Worm (Caenorhabditis elegans) whole organism, young adult: ENCODE measurements around the gene K09F6.6.
"Not testable (repeated sequence)": the region's sequence is repeated elsewhere in the genome, so short reads cannot be mapped to it uniquely, and the experiment has no call there.

Experiments
- Y79H2A.3 ChIP-seq: fragments of 200-800 bp; sonication (Bioruptor generic); conservative IDR thresholded peaks from 2 replicates; pipeline ENCODE4 v1.3.6; 2022; ENCODE audit warnings: missing genetic modification reagents, missing genetic modification characterization, missing compliant biosample characterization
- attf-6 ChIP-seq: fragments of 200-800 bp; sonication (Bioruptor generic); IDR thresholded peaks from 2 replicates; pipeline ENCODE4 v1.3.6; 2022; ENCODE audit warnings: missing genetic modification reagents, missing genetic modification characterization, missing compliant biosample characterization
- ccch-3 ChIP-seq: fragments of 200-800 bp; sonication (Bioruptor generic); optimal IDR thresholded peaks from 2 replicates; lab custom pipeline; 2018; ENCODE audit warnings: mild to moderate bottlenecking, missing genetic modification characterization, missing compliant biosample characterization
- cebp-1 ChIP-seq, 2 experiments: fragments of 200-800 bp in 1 of 2; sonication (Bioruptor generic) in 1 of 2; sonication (generic microtip) in 1 of 2; IDR thresholded peaks in 1 of 2; optimal IDR thresholded peaks in 1 of 2; 2 replicates each; pipeline versions ENCODE4 v1.3.6 to Lab custom; 2017 to 2022; ENCODE audit warnings: missing compliant biosample characterization in 2 of 2, missing genetic modification characterization in 2 of 2, mild to moderate bottlenecking in 1 of 2, missing genetic modification reagents in 1 of 2, moderate library complexity in 1 of 2
- cebp-2 ChIP-seq: fragments of 200-800 bp; sonication (Bioruptor generic); IDR thresholded peaks from 2 replicates; pipeline ENCODE4 v1.3.6; 2022; ENCODE audit warnings: missing genetic modification characterization, missing compliant biosample characterization
- ceh-40 ChIP-seq: fragments of 200-800 bp; sonication (Bioruptor generic); IDR thresholded peaks from 2 replicates; pipeline ENCODE4 v1.3.6; 2022; ENCODE audit warnings: missing genetic modification characterization, missing compliant biosample characterization
- ceh-79 ChIP-seq: sonication (generic microtip); optimal IDR thresholded peaks from 2 replicates; lab custom pipeline; 2017; ENCODE audit warnings: mild to moderate bottlenecking, missing genetic modification characterization, missing compliant biosample characterization
- dpl-1 ChIP-seq: fragments of 150-350 bp; optimal IDR thresholded peaks from 2 replicates; lab custom pipeline; 2014; ENCODE audit warnings: missing biosample characterization, missing genetic modification reagents, missing genetic modification characterization
- ekl-4 ChIP-seq: fragments of 200-800 bp; sonication (Bioruptor generic); IDR thresholded peaks from 2 replicates; pipeline ENCODE4 v1.3.6; 2022; ENCODE audit warnings: missing genetic modification reagents, missing genetic modification characterization, missing compliant biosample characterization
- hrde-1 ChIP-seq: sonication (generic microtip); optimal IDR thresholded peaks from 2 replicates; lab custom pipeline; 2016; ENCODE audit warnings: missing genetic modification characterization, mild to moderate bottlenecking, missing compliant biosample characterization, moderate library complexity, missing genotype, missing genetic modification reagents, borderline replicate concordance
- lin-26 ChIP-seq: fragments of 200-800 bp; sonication (Bioruptor generic); IDR thresholded peaks from 2 replicates; pipeline ENCODE4 v1.3.6; 2022; ENCODE audit warnings: missing genetic modification reagents, missing genetic modification characterization, missing compliant biosample characterization
- lin-35 ChIP-seq, 3 experiments: fragments of 150-350 bp in 2 of 3; sonication (generic microtip) in 1 of 3; optimal IDR thresholded peaks; 2 replicates each; lab custom pipeline; 2014 to 2018; ENCODE audit warnings: missing biosample characterization in 3 of 3, missing genetic modification characterization in 3 of 3, missing genetic modification reagents in 3 of 3
- lin-40 ChIP-seq: sonication (generic microtip); optimal IDR thresholded peaks from 2 replicates; lab custom pipeline; 2016; ENCODE audit warnings: missing genetic modification characterization, mild to moderate bottlenecking, missing compliant biosample characterization, missing genotype, missing genetic modification reagents
- lir-1 ChIP-seq: fragments of 200-800 bp; sonication (Bioruptor generic); conservative IDR thresholded peaks from 2 replicates; pipeline ENCODE4 v1.3.6; 2022; ENCODE audit warnings: missing genetic modification reagents, missing genetic modification characterization, missing compliant biosample characterization
- nfya-1 ChIP-seq: sonication (generic microtip); optimal IDR thresholded peaks from 2 replicates; lab custom pipeline; 2017; ENCODE audit warnings: antibody characterized with exemption, missing compliant biosample characterization, missing genetic modification characterization, borderline replicate concordance; ENCODE audit not compliant: insufficient read depth
- nfya-2 ChIP-seq: fragments of 200-800 bp; sonication (Bioruptor generic); IDR thresholded peaks from 2 replicates; pipeline ENCODE4 v1.3.6; 2022; ENCODE audit warnings: missing genetic modification reagents, missing genetic modification characterization, missing compliant biosample characterization
- nhr-179 ChIP-seq: sonication (generic microtip); optimal IDR thresholded peaks from 2 replicates; lab custom pipeline; 2016; ENCODE audit warnings: mild to moderate bottlenecking, missing genetic modification characterization, missing compliant biosample characterization
- repo-1 ChIP-seq: sonication (generic microtip); optimal IDR thresholded peaks from 2 replicates; lab custom pipeline; 2017; ENCODE audit warnings: mild to moderate bottlenecking, missing genetic modification characterization, missing compliant biosample characterization
- rpc-1 ChIP-seq, 2 experiments: fragments of 150-350 bp in 1 of 2; sonication (generic microtip) in 1 of 2; optimal IDR thresholded peaks; 2 replicates each; lab custom pipeline; 2014 to 2018; ENCODE audit warnings: missing biosample characterization in 1 of 2, missing genetic modification characterization in 1 of 2, missing genetic modification reagents in 1 of 2, missing genotype in 1 of 2
- sdz-38 ChIP-seq: sonication (generic microtip); optimal IDR thresholded peaks from 2 replicates; lab custom pipeline; 2016; ENCODE audit warnings: missing genotype, missing genetic modification characterization, missing compliant biosample characterization
- snpc-1.1 ChIP-seq: sonication (generic microtip); optimal IDR thresholded peaks from 2 replicates; lab custom pipeline; 2017; ENCODE audit warnings: missing genetic modification characterization, mild to moderate bottlenecking, missing compliant biosample characterization, antibody characterized with exemption, moderate library complexity, missing genotype, missing genetic modification reagents; ENCODE audit not compliant: insufficient read depth
- snpc-1.3 ChIP-seq: sonication (generic microtip); optimal IDR thresholded peaks from 2 replicates; lab custom pipeline; 2017; ENCODE audit warnings: missing genetic modification characterization, mild to moderate bottlenecking, missing compliant biosample characterization, antibody characterized with exemption, moderate library complexity, missing genotype, missing genetic modification reagents; ENCODE audit not compliant: insufficient read depth
- snpc-3.4 ChIP-seq: sonication (generic microtip); optimal IDR thresholded peaks from 2 replicates; lab custom pipeline; 2017; ENCODE audit warnings: missing genetic modification characterization, mild to moderate bottlenecking, missing compliant biosample characterization, antibody characterized with exemption, moderate library complexity, missing genotype, missing genetic modification reagents
- unc-62 ChIP-seq: fragments of 150-350 bp; optimal IDR thresholded peaks from 2 replicates; lab custom pipeline; 2014; ENCODE audit warnings: missing biosample characterization, missing genetic modification reagents, missing genetic modification characterization
- xnd-1 ChIP-seq: sonication (generic microtip); optimal IDR thresholded peaks from 2 replicates; lab custom pipeline; 2016; ENCODE audit warnings: missing genotype, missing genetic modification reagents, missing genetic modification characterization, missing compliant biosample characterization
- zfh-2 ChIP-seq: fragments of 200-800 bp; sonication (Bioruptor generic); conservative IDR thresholded peaks from 2 replicates; pipeline ENCODE4 v1.3.6; 2022; ENCODE audit warnings: missing genetic modification reagents, missing genetic modification characterization, missing compliant biosample characterization
- zim-3 ChIP-seq: sonication (generic microtip); optimal IDR thresholded peaks from 2 replicates; lab custom pipeline; 2017; ENCODE audit warnings: mild to moderate bottlenecking, missing genetic modification characterization, moderate library complexity, missing compliant biosample characterization
- ztf-28 ChIP-seq: fragments of 200-800 bp; sonication (Bioruptor generic); IDR thresholded peaks from 2 replicates; pipeline ENCODE4 v1.3.6; 2022; ENCODE audit warnings: missing genetic modification reagents, missing genetic modification characterization, missing compliant biosample characterization

K09F6.6 gene

DNA sequence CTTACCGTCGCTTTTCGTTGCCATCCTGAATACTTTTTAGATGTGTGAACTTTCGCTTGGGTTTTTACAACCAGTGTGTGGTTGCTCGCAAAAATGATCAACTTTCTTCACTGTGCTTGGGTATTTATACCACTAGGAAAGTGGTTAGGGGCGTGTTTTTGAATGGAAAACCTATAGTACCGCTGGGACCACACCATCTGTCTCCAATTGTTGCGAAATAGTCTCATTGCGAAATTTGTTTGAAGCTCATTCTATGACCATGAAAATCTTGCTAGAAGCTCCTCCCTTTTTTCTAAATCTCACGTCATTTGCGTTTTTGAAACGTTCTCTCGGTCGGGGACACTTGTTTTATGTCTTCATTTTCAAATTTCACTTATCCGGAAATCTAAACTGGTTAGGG is 9.7 kb upstream of the K09F6.6 start, which contains the start of the genes K09F6.10 and K09F6.13:
K09F6.10 (minus strand) TSS at position 86 of the 400 bp plus-strand sequence.
K09F6.13 (plus strand) TSS at position 317 of the 400 bp plus-strand sequence.
- TF ChIP-seq nhr-179 (no peak), snpc-1.1 (no peak), attf-6 (GFP tag; lab: Robert Waterston, UW) (no peak), ztf-28 (GFP tag; lab: Robert Waterston, UW) (no peak), cebp-1 (GFP tag; IDR thresholded peaks at IDR 0.05; lab: Robert Waterston, UW) (peak; percentile 80), cebp-1 (tag; optimal IDR thresholded peaks at IDR 0.05; lab: Kevin White, UChicago) (peak; percentile 91), hrde-1 (tag; lab: Kevin White, UChicago) (no peak), lin-35 (GFP tag; optimal IDR thresholded peaks at IDR 0.05; lab: Kevin White, UChicago) (no peak)

- TF ChIP-seq zfh-2 (0 out of 2 replicates have a peak, but pooled peaks have one; percentile 26), snpc-1.1 (no peak)
Measured at ce11 chrII:2284703-2285102, 5.6 kb upstream of the K09F6.6 start.

DNA sequence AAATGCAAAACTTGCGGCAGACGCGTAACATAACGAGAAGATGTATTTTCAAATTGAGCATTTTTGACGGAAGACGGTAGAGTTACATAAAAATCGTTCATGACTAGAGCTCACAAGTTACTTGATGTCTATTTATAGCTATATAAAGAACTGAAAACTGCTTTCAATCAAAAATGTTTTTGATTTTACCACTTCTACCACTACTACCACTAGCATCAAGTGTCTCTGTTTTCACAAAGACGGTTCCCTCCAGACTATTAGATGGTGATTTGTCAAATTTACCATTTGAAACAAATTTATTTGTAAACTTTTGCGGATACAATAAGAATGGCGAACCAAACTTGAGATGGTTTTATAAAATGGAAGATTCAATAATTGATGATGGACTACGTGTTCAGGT is 3.5 kb upstream of the K09F6.6 start, which contains the start of gene K09F6.9:
K09F6.9 (minus strand) TSS at position 101 of the 400 bp plus-strand sequence.
- not testable (repeated sequence) for TF ChIP-seq ccch-3 (GFP tag; lab: Kevin White, UChicago); nfya-1; cebp-2 (GFP tag; lab: Robert Waterston, UW)

DNA sequence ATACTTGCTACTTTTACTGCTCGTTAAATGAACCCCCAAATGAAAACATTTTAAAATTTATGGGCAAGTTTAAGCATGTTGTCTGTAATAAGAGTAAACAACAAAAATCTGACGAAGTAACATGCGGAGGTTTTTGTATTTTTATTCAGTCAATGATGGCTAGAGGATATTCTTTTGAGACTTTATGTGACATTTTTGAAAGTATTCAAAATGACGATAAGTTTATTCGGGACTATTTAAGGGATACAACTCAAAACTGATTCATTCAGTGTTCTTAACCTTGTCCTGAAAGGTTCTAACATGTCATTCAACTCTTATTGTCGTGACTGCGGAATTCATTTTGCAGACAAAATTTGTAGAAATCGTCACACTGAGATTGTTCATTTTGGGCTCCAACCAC is 734 bp upstream of the K09F6.6 start, which contains the start of gene K09F6.11:
K09F6.11 (plus strand) TSS at position 301 of the 400 bp plus-strand sequence.
- no peak for TF ChIP-seq nfya-2 (GFP tag; lab: Robert Waterston, UW)
- no peak for TF ChIP-seq repo-1
- TF ChIP-seq ceh-79, result no peak
- no peak for TF ChIP-seq lin-26 (GFP tag; lab: Robert Waterston, UW)
- no peak for TF ChIP-seq ceh-40 (GFP tag; lab: Robert Waterston, UW)
- TF ChIP-seq attf-6 (GFP tag; lab: Robert Waterston, UW), result no peak
- TF ChIP-seq sdz-38 (tag; lab: Kevin White, UChicago), result no peak
- TF ChIP-seq xnd-1 (tag; lab: Kevin White, UChicago), result no peak

ce11 chrII:2277418-2277817 is 1.7 kb downstream of the K09F6.6 start, which contains the start of gene K09F6.15:
Gene K09F6.15, minus strand, starts transcription at chrII:2277518.
- TF ChIP-seq dpl-1 (GFP tag; lab: Kevin White, UChicago) (no peak), nfya-2 (GFP tag; lab: Robert Waterston, UW) (no peak), rpc-1 (optimal IDR thresholded peaks at IDR 0.05; lab: Kevin White, UChicago) (no peak), rpc-1 (tag; optimal IDR thresholded peaks at IDR 0.05; lab: Kevin White, UChicago) (no peak), snpc-3.4 (tag; lab: Kevin White, UChicago) (no peak), lin-40 (tag; lab: Kevin White, UChicago) (no peak), zim-3 (tag; lab: Kevin White, UChicago) (no peak), snpc-1.3 (tag; lab: Kevin White, UChicago) (no peak), lir-1 (GFP tag; lab: Robert Waterston, UW) (no peak), ekl-4 (GFP tag; lab: Robert Waterston, UW) (no peak), Y79H2A.3 (GFP tag; lab: Robert Waterston, UW) (no peak), unc-62 (no peak)
